Fruit fly (Drosophila melanogaster): ENCODE results near the gene CG4325.

Gene CG4325

dm6 chrX:2041312-2041918, 2.2 kb downstream of the CG4325 start, which contains the start of gene CG4313 (continued):
- TF ChIP-seq Dip2 (GFP tag; IDR thresholded peaks at IDR 0.05): no peak
- TF ChIP-seq Nf-YB (GFP tag; optimal IDR thresholded peaks at IDR 0.05): peak; percentile 36
- TF ChIP-seq NK7.1 (GFP tag; optimal IDR thresholded peaks at IDR 0.05): peak; percentile 26
- TF ChIP-seq Hr3 (GFP tag; optimal IDR thresholded peaks at IDR 0.05): peak; percentile 72
- TF ChIP-seq CG2120 (GFP tag; optimal IDR thresholded peaks at IDR 0.05): peak; percentile 83
- TF ChIP-seq Atf6 (GFP tag; IDR thresholded peaks at IDR 0.05): peak; percentile 55; the same call in 1 of the 2 replicates
- peak; percentile 35 for TF ChIP-seq kay (GFP tag; optimal IDR thresholded peaks at IDR 0.05)
- peak; percentile 35 for TF ChIP-seq cato (GFP tag; optimal IDR thresholded peaks at IDR 0.05; ENCODE audit: borderline replicate concordance)
- TF ChIP-seq nerfin-1 (tag; optimal IDR thresholded peaks at IDR 0.05): peak; percentile 45
- peak; percentile 51 for TF ChIP-seq Ada2b (GFP tag; IDR thresholded peaks at IDR 0.05)
- TF ChIP-seq CG1529 (GFP tag; optimal IDR thresholded peaks at IDR 0.05): no peak
- peak; percentile 37; the same call in 1 of the 2 replicates for TF ChIP-seq gsb (GFP tag; IDR thresholded peaks at IDR 0.05)
- no peak for TF ChIP-seq fru (optimal IDR thresholded peaks at IDR 0.05)
- 0 out of 3 replicates have a peak, but pooled peaks have one; percentile 26 for TF ChIP-seq so (GFP tag; IDR thresholded peaks at IDR 0.05)
- peak; percentile 4 for TF ChIP-seq sd (tag; optimal IDR thresholded peaks at IDR 0.05)
- peak; percentile 75 for TF ChIP-seq grau (tag; optimal IDR thresholded peaks at IDR 0.05)
- TF ChIP-seq CG6254 (GFP tag; optimal IDR thresholded peaks at IDR 0.05): peak; percentile 4
- TF ChIP-seq Nf-YC (tag; optimal IDR thresholded peaks at IDR 0.05): peak; percentile 72
- TF ChIP-seq sna (GFP tag; IDR thresholded peaks at IDR 0.05; ENCODE audit: partially characterized antibody): peak; percentile 83
- peak; percentile 33 for TF ChIP-seq CG9876 (GFP tag; optimal IDR thresholded peaks at IDR 0.05)
- TF ChIP-seq jing (GFP tag; optimal IDR thresholded peaks at IDR 0.05): no peak
- TF ChIP-seq CG4404 (GFP tag; IDR thresholded peaks at IDR 0.05): peak; percentile 62
- TF ChIP-seq CG4424 (GFP tag; optimal IDR thresholded peaks at IDR 0.05): peak; percentile 78
- peak; percentile 29; the same call in 1 of the 2 replicates for TF ChIP-seq Rx (GFP tag; IDR thresholded peaks at IDR 0.05)
- peak; percentile 70 for TF ChIP-seq CG1233 (GFP tag; optimal IDR thresholded peaks at IDR 0.05)
- no peak for TF ChIP-seq D (optimal IDR thresholded peaks at IDR 0.05)
- TF ChIP-seq D (GFP tag; optimal IDR thresholded peaks at IDR 0.05): peak; percentile 43
- 0 out of 3 replicates have a peak, but pooled peaks have one; percentile 33 for TF ChIP-seq CG3726 (GFP tag; IDR thresholded peaks at IDR 0.05)
- TF ChIP-seq zen (tag; optimal IDR thresholded peaks at IDR 0.05): peak; percentile 41
- peak; percentile 78 for TF ChIP-seq CG2678 (tag; optimal IDR thresholded peaks at IDR 0.05)
- no peak; the same call in 1 of the 2 replicates for TF ChIP-seq GATAe (GFP tag; conservative IDR thresholded peaks at IDR 0.05)
- no peak for TF ChIP-seq zf30C (GFP tag; optimal IDR thresholded peaks at IDR 0.05)
- TF ChIP-seq gsb-n (tag; optimal IDR thresholded peaks at IDR 0.05): peak; percentile 37
- TF ChIP-seq Mad (GFP tag; optimal IDR thresholded peaks at IDR 0.05): peak; percentile 14
- peak; percentile 52 for TF ChIP-seq CG10654 (GFP tag; optimal IDR thresholded peaks at IDR 0.05)
- TF ChIP-seq wek (GFP tag; optimal IDR thresholded peaks at IDR 0.05): peak; percentile 9
- TF ChIP-seq CG2202 (tag; optimal IDR thresholded peaks at IDR 0.05): no peak
- TF ChIP-seq CG8290 (GFP tag; optimal IDR thresholded peaks at IDR 0.05): peak; percentile 73
- TF ChIP-seq CG8290 (tag; optimal IDR thresholded peaks at IDR 0.05): peak in 1 of 2 experiments; percentile 87
- peak; percentile 85 for TF ChIP-seq Rfx (GFP tag; IDR thresholded peaks at IDR 0.05)
- peak; percentile 41; the same call in 1 of the 4 replicates for TF ChIP-seq chinmo (GFP tag; IDR thresholded peaks at IDR 0.05; ENCODE audit: partially characterized antibody)
- peak; percentile 88 for TF ChIP-seq Sry-δ (GFP tag; optimal IDR thresholded peaks at IDR 0.05)
- TF ChIP-seq CG7372 (GFP tag; IDR thresholded peaks at IDR 0.05): peak; percentile 79
- TF ChIP-seq CG5180 (GFP tag; optimal IDR thresholded peaks at IDR 0.05): peak; percentile 14
- no peak for TF ChIP-seq jigr1 (GFP tag; IDR thresholded peaks at IDR 0.05)
- TF ChIP-seq CG12071 (GFP tag; optimal IDR thresholded peaks at IDR 0.05): peak; percentile 25
- TF ChIP-seq CG13296 (GFP tag; optimal IDR thresholded peaks at IDR 0.05): peak; percentile 62
- peak; percentile 69 for TF ChIP-seq CG7357 (GFP tag; IDR thresholded peaks at IDR 0.05)
- peak; percentile 61 for TF ChIP-seq CG18262 (tag; optimal IDR thresholded peaks at IDR 0.05)
- no peak for TF ChIP-seq chm (GFP tag; IDR thresholded peaks at IDR 0.05)
- TF ChIP-seq yki (optimal IDR thresholded peaks at IDR 0.05): no peak
